Worm (Caenorhabditis elegans): ENCODE results near the gene F13B6.1.

The F13B6.1 gene

DNA sequence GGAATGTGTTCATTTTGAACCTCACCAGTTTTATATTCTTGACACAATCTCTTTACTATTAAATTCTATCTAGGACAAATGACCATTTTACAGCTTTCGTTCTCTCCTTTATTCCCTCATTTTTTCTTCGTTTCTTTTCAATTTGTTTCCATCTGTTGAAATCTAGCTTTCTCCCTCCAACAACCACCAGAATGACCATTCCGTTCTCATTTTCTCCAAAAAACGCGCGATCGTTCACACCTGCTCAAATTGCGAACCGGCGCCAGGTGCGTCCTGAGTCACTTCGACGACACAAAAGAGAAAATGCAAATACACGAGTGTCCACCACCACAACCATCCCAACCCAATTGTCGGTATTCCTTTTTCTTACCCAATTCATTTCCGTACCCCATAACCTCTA is at the start of gene F13B6.1:
TSS of gene F13B6.1 (plus strand) at position 301 of the 400 bp plus-strand sequence.
- no peak for TF ChIP-seq unc-62 (GFP tag; optimal IDR thresholded peaks at IDR 0.05)

- TF ChIP-seq unc-62 (GFP tag; optimal IDR thresholded peaks at IDR 0.05): no peak
Observed at ce11 chrIV:7406690-7407089, 49.6 kb upstream of the F13B6.1 start.

ce11 chrIV:7407301-7407700 is 49.0 kb upstream of the F13B6.1 start:
- no peak for TF ChIP-seq unc-62 (GFP tag; optimal IDR thresholded peaks at IDR 0.05)

DNA sequence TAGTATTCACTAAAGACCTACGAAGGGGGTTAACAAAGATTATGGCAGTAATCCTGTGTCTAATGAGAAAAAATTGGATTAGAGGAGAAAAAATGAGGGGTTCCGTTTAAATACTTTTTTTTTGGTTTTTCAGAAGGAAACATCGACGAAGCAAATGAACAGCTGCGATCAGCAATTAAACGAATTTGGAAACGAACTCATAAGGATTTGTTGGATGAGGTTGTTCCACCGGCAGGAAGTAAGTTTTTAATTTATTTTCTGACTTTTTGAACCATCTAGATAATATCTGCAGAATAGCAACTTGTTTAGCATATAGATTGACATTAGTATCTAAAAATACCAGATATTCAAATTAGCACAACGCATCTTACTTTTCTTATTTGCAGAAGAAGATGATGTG is 42.8 kb upstream of the F13B6.1 start:
- no peak for TF ChIP-seq unc-62 (GFP tag; optimal IDR thresholded peaks at IDR 0.05)

DNA sequence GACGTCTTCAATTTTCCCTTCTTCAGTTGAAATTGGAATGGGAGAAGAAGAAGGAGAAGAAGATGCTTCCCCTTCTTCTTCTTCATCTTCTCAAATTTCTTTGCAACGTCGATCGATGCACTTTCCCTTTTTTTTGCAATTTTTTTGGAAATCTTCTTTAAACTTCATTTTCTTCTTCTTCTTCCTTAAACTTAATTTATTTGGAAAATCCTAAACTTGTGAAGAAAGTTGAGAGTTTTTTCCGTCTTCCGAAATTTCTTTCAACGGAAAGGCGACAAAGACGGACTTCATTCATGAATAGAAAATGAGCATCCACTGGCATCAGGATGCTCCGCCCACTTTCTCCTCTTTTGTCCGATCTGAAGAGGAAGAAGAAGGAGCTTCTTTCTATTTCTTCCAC is 42.2 kb upstream of the F13B6.1 start:
- no peak for TF ChIP-seq unc-62 (GFP tag; optimal IDR thresholded peaks at IDR 0.05)

ce11 chrIV:7418818-7419217 is 37.5 kb upstream of the F13B6.1 start, which contains the start of gene B0496.6:
B0496.6 (plus strand) TSS chrIV:7419118.
- no peak for TF ChIP-seq unc-62 (GFP tag; optimal IDR thresholded peaks at IDR 0.05)

DNA sequence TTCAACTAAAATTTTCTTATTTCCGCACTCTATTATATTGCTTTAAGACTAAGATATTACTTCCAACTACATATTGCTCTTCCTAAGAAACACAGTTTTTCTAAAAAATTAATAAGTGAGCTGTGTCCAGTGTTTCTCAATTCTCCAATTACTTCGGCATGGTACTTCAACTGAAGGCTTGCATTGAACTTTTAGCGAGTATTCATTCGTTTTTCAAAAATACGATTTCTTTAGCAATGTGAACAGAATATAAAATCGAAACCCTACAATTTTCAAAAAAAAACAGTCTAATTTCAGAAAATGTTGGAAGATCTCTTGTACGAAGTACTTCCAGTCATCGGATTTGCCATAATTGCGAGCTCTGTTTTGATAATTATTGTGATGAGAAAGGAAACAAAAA is 35.4 kb upstream of the F13B6.1 start, which contains the start of gene srtx-1:
TSS of gene srtx-1 (plus strand) at position 301 of the 400 bp plus-strand sequence.
- no peak for TF ChIP-seq unc-62 (GFP tag; optimal IDR thresholded peaks at IDR 0.05)

DNA sequence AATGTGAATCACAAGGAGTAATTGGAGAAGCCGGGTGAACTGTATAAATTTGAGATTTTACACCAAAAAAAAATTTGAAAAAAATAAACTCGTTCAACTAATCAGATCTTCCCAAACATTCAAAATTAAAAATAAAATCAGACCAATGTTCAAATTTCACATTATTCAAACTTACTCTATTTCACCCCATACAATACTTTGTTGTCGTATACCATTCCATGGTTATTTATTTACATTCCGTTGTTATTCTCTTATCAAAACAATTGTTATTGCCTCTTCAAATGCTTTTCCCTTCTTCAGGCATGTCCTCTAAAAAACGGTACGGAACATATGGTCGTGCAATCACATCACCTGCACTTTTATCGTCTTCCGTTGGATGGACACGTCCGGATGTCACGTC is 32.1 kb upstream of the F13B6.1 start, which contains the start of gene unc-82:
TSS of gene unc-82 (plus strand) at position 301 of the 400 bp plus-strand sequence.
- TF ChIP-seq unc-62 (GFP tag; optimal IDR thresholded peaks at IDR 0.05): no peak

DNA sequence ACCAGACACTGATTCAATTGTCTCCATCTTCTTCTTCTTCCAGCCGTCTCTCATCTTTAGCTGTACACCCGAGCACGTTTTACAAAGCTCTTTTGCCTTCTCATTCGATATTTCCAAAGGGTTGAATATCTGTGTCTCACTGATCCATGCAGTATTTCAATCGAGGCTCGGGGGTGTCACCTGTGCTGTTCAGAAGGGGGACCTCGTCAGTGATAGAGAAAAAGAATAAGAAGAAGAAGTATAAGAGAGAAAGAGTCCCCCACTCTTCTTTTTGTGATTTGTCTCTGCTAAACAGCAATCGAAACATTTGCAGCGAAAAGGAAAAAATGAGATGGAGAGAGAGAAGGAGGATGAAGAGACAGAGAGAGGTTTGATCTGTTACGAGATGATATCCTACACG is 30.3 kb upstream of the F13B6.1 start:
- TF ChIP-seq unc-62 (GFP tag; optimal IDR thresholded peaks at IDR 0.05): no peak

ce11 chrIV:7428347-7428746 is 28.0 kb upstream of the F13B6.1 start:
- no peak for TF ChIP-seq unc-62 (GFP tag; optimal IDR thresholded peaks at IDR 0.05)

DNA sequence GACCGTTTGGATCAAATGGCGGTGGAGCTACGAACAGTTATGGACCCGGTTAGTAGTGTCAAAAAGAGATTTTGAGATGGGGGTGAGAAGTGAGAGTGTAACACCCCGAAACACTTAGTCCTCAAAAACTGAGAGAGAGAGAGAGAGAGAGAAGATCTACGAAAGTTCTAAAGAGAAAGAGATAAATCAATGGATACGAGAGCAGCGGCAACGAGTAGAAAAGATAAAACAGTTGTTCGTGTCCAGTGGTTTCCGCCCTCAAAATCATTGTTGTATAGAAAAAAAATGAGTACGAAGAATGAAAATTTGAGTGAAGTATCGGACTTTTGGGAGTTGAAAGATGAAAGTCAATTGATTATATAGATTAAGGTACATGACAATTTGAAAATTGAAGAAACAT is 27.3 kb upstream of the F13B6.1 start:
- TF ChIP-seq unc-62 (GFP tag; optimal IDR thresholded peaks at IDR 0.05): no peak

- TF ChIP-seq unc-62 (GFP tag; optimal IDR thresholded peaks at IDR 0.05): no peak
Observed at ce11 chrIV:7433858-7434257, 22.5 kb upstream of the F13B6.1 start, which contains the start of gene B0496.11. B0496.11 (minus strand) TSS chrIV:7433958.

- no peak for TF ChIP-seq unc-62 (GFP tag; optimal IDR thresholded peaks at IDR 0.05)
Observed at ce11 chrIV:7439377-7439776, 16.9 kb upstream of the F13B6.1 start.

DNA sequence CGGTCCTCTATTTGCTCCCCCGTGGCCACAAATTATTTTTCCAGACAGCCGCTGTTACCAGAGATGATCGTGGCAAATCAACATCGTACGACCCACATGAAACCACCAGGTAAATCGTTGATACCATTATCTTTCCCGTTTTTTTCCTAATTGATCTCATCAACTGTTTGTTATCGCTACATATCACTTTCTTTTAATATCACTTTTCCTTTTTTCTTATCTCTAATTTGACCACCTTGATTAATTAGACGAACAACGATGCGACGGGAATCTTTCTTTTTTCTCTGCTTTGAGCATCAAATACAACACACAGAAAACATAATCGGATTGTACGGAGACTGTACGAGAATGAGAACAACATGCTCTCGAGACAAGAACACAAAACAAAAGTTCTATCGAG is 16.1 kb upstream of the F13B6.1 start:
- no peak for TF ChIP-seq unc-62 (GFP tag; optimal IDR thresholded peaks at IDR 0.05)

DNA sequence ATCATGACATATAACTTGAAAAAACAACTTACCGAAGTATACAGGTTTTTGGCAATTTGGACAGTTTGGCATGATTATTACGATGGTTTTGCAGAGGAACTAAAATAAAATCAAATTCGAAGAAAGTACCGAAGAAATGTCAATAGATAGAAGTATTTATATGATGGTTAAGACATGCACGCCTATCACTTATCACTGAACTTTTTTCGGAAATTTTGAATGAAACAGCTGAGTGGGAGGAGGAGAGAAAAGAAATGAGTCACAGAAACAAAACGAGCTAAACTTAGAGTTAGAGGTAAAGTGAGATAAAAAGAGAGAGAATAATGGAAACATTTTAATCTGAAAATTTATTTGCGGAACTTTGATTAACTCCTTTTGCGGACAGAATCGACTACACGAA is 11.1 kb upstream of the F13B6.1 start, which contains the start of gene valv-1:
TSS of gene valv-1 (minus strand) at position 101 of the 400 bp plus-strand sequence.
- no peak for TF ChIP-seq unc-62 (GFP tag; optimal IDR thresholded peaks at IDR 0.05)

DNA sequence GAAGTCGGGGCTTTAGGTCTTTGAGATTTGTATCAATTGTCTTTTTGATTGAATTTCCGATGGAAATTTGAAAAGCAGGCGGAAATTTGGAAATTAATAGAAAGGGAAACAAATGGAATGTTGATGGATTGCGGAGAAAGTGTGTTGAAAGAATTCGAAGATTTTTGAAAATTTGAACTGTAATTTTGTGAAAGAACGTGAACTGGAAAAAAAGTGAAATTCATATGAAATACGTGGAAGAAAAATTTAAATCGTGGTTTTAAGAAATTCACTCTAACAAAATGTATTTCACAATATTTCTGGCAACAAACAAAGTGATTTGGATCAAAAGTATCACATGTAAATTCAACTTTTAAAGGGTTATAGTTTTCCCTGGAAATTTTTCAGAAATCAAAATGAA is 10.3 kb upstream of the F13B6.1 start, which contains the start of gene B0496.1:
TSS of gene B0496.1 (plus strand) at position 301 of the 400 bp plus-strand sequence.
- no peak for TF ChIP-seq unc-62 (GFP tag; optimal IDR thresholded peaks at IDR 0.05)

DNA sequence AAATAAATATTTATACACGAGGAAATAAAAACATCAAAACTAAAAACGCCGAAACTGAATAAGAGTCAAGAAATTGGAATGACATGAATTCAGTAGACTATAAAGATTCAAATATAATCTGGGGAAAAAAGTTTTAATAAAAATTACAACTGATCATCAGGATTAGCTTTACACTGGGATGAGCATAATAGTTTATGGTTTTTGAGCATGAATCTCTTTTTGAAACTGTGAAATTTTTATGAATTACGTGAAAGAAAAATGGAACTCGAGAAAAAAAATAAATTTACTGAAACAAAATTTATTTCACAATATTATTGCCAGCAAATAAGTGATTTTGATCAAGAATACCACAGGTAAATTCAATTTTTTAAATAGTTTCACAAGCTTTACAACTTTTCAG is 8.8 kb upstream of the F13B6.1 start, which contains the start of gene B0496.2:
TSS of gene B0496.2 (plus strand) at position 301 of the 400 bp plus-strand sequence.
- no peak for TF ChIP-seq unc-62 (GFP tag; optimal IDR thresholded peaks at IDR 0.05)

DNA sequence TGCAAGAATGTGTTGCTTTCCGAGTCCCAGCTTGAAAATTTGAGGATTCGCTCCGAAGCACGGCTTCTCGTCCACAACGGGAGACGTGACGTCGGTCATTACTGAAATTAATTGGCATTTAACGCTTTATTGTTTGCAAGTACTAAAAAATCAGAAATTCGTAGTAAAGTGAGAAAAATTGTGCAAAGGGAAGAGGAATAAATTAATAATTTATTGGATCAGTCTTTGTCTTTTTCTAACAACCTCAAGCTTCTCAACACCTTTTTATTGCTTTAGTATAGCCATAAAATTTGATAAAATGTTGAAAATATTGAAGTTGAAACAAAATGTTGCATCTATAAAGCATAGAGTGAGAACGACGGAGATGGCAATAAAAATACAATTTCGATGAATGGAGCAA is 5.0 kb upstream of the F13B6.1 start, which contains the start of gene tes-1:
TSS of gene tes-1 (minus strand) at position 101 of the 400 bp plus-strand sequence.
- TF ChIP-seq unc-62 (GFP tag; optimal IDR thresholded peaks at IDR 0.05): no peak

Data from whole organism, dauer.